Worm (Caenorhabditis elegans) whole organism, L3 larva: Measurements from ENCODE around the gene ZK177.1.

Experiments used
- elt-1 ChIP-seq: fragments of 150-350 bp; optimal IDR thresholded peaks from 2 replicates; lab custom pipeline; 2014; ENCODE audit warnings: missing biosample characterization, missing genetic modification characterization
- lin-15B ChIP-seq: fragments of 150-350 bp; optimal IDR thresholded peaks from 2 replicates; lab custom pipeline; 2014; ENCODE audit warnings: missing biosample characterization, missing genetic modification characterization
- lin-39 ChIP-seq: fragments of 150-350 bp; optimal IDR thresholded peaks from 2 replicates; lab custom pipeline; 2018; ENCODE audit warnings: missing biosample characterization, missing genetic modification reagents, missing genetic modification characterization
- nhr-28 ChIP-seq: fragments of 150-350 bp; optimal IDR thresholded peaks from 2 replicates; lab custom pipeline; 2014; ENCODE audit warnings: missing biosample characterization, missing genetic modification characterization
- skn-1 ChIP-seq: fragments of 150-350 bp; optimal IDR thresholded peaks from 2 replicates; lab custom pipeline; 2014; ENCODE audit warnings: missing biosample characterization, missing genetic modification characterization

DNA sequence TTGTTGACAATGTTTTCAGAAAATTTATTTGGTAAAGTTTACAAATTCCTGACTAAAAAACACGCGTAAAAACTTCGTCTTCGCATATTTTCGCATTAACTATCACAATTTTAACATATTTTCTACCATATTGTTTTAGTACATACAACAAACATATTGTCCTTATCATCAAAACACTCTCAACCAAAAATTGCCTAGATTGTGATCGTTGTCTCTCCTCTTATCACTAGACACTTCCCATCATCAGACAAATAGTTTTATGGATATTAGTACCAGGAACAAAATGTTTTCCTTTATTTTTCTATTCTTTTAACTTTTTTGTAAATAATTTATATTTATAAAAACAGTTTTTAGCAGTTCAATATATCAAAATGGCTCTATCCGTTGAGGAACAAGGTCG is 33.5 kb downstream of the ZK177.1 start, which contains the start of gene C17C3.3:
- TF ChIP-seq lin-39 (tag; lab: Kevin White, UChicago) (no peak), skn-1 (tag; lab: Kevin White, UChicago) (no peak), lin-15B (tag; lab: Kevin White, UChicago) (no peak), elt-1 (tag; lab: Kevin White, UChicago) (no peak), nhr-28 (tag; lab: Kevin White, UChicago) (no peak)
